Fruit fly (Drosophila melanogaster) whole organism, embryonic: Measurements from ENCODE around the gene Phyhd1.
A peak's percentile ranks its signal among the peaks of the same experiment; 100 is the strongest.

ENCODE experiments used
- Atf3 ChIP-seq: fragments of 200-800 bp; sonication (Bioruptor generic); optimal IDR thresholded peaks from 3 replicates; lab custom pipeline; 2016; ENCODE audit warnings: missing biosample characterization, missing genetic modification characterization
- Bgb ChIP-seq: fragments of 200-800 bp; sonication (Bioruptor generic); IDR thresholded peaks from 2 replicates; pipeline ENCODE4 v1.3.6; 2022; ENCODE audit warnings: missing biosample characterization, missing genetic modification characterization; ENCODE audit not compliant: partially characterized antibody
- Blimp-1 ChIP-seq: fragments of 200-800 bp; sonication (Bioruptor generic); optimal IDR thresholded peaks from 3 replicates; lab custom pipeline; 2018; ENCODE audit warnings: missing biosample characterization, missing genetic modification characterization, mild to moderate bottlenecking, moderate library complexity, missing genetic modification reagents
- CG10267 ChIP-seq: fragments of 200-800 bp; sonication (Bioruptor generic); optimal IDR thresholded peaks from 2 replicates; lab custom pipeline; 2018; ENCODE audit warnings: missing biosample characterization, mild to moderate bottlenecking, missing genetic modification characterization, moderate library complexity
- CG10565 ChIP-seq: fragments of 200-800 bp; sonication (Bioruptor generic); optimal IDR thresholded peaks from 3 replicates; lab custom pipeline; 2016; ENCODE audit warnings: missing biosample characterization, mild to moderate bottlenecking, missing genetic modification characterization
- CG11504 ChIP-seq: fragments of 200-800 bp; sonication (Bioruptor generic); optimal IDR thresholded peaks from 3 replicates; lab custom pipeline; 2019; ENCODE audit warnings: missing biosample characterization, mild to moderate bottlenecking, missing genetic modification characterization, moderate library complexity
- CG11560 ChIP-seq: fragments of 200-800 bp; sonication (Bioruptor generic); IDR thresholded peaks from 3 replicates; pipeline ENCODE4 v1.3.6; 2022; ENCODE audit warnings: missing biosample characterization, missing genetic modification characterization
- CG11695 ChIP-seq: fragments of 200-800 bp; sonication (Bioruptor generic); IDR thresholded peaks from 3 replicates; pipeline ENCODE4 v1.3.6; 2022; ENCODE audit warnings: missing biosample characterization, missing genetic modification characterization
- CG11723 ChIP-seq: fragments of 200-800 bp; sonication (Bioruptor generic); optimal IDR thresholded peaks from 2 replicates; lab custom pipeline; 2017; ENCODE audit warnings: missing biosample characterization, mild to moderate bottlenecking, missing genetic modification characterization
- CG14667 ChIP-seq: fragments of 200-800 bp; sonication (Bioruptor generic); IDR thresholded peaks from 2 replicates; pipeline ENCODE4 v1.3.6; 2022; ENCODE audit warnings: missing biosample characterization, missing genetic modification characterization
- CG14965 ChIP-seq: fragments of 200-800 bp; sonication (Bioruptor generic); optimal IDR thresholded peaks from 2 replicates; lab custom pipeline; 2016; ENCODE audit warnings: missing biosample characterization, missing genetic modification characterization, borderline replicate concordance
- CG17361 ChIP-seq: fragments of 200-800 bp; sonication (Bioruptor generic); IDR thresholded peaks from 3 replicates; pipeline ENCODE4 v1.3.6; 2022; ENCODE audit warnings: missing biosample characterization, missing genetic modification characterization
- CG18476 ChIP-seq: fragments of 200-800 bp; sonication (Bioruptor generic); optimal IDR thresholded peaks from 2 replicates; lab custom pipeline; 2016; ENCODE audit warnings: missing biosample characterization, mild to moderate bottlenecking, missing genetic modification characterization
- CG30403 ChIP-seq: fragments of 200-800 bp; sonication (Bioruptor generic); optimal IDR thresholded peaks from 3 replicates; lab custom pipeline; 2016; ENCODE audit warnings: missing biosample characterization, missing genetic modification characterization
- CG31224 ChIP-seq: fragments of 200-800 bp; sonication (Bioruptor generic); IDR thresholded peaks from 2 replicates; pipeline ENCODE4 v1.3.6; 2022; ENCODE audit warnings: missing biosample characterization, missing genetic modification characterization
- CG3407 ChIP-seq: fragments of 200-800 bp; sonication (Bioruptor generic); optimal IDR thresholded peaks from 2 replicates; lab custom pipeline; 2018; ENCODE audit warnings: missing biosample characterization, mild to moderate bottlenecking, missing genetic modification characterization
- CG4617 ChIP-seq: fragments of 200-800 bp; sonication (Bioruptor generic); optimal IDR thresholded peaks from 3 replicates; lab custom pipeline; 2016; ENCODE audit warnings: missing biosample characterization, missing genetic modification characterization, borderline replicate concordance
- CG5180 ChIP-seq: fragments of 200-800 bp; sonication (Bioruptor generic); optimal IDR thresholded peaks from 3 replicates; lab custom pipeline; 2017; ENCODE audit warnings: missing biosample characterization, missing genetic modification characterization, mild to moderate bottlenecking, moderate library complexity, missing genetic modification reagents
- CG9609 ChIP-seq: fragments of 200-800 bp; sonication (Bioruptor generic); optimal IDR thresholded peaks from 3 replicates; lab custom pipeline; 2016; ENCODE audit warnings: missing biosample characterization, missing genetic modification characterization
- CG9932 ChIP-seq: fragments of 200-800 bp; sonication (Bioruptor generic); IDR thresholded peaks from 2 replicates; pipeline ENCODE4 v1.3.6; 2022; ENCODE audit warnings: missing biosample characterization, missing genetic modification characterization
- Dbx ChIP-seq: fragments of 200-800 bp; sonication (Bioruptor generic); IDR thresholded peaks from 3 replicates; pipeline ENCODE4 v1.3.6; 2022; ENCODE audit warnings: missing biosample characterization, missing genetic modification characterization
- Ets65A ChIP-seq: fragments of 200-800 bp; sonication (Bioruptor generic); peaks from one replicate; lab custom pipeline; 2016; ENCODE audit warnings: missing biosample characterization, missing genetic modification characterization
- Fer1 ChIP-seq: fragments of 200-800 bp; sonication (Bioruptor generic); optimal IDR thresholded peaks from 2 replicates; lab custom pipeline; 2017; ENCODE audit warnings: missing biosample characterization, mild to moderate bottlenecking, missing genetic modification characterization
- Gsc ChIP-seq: fragments of 200-800 bp; sonication (Bioruptor generic); IDR thresholded peaks from 2 replicates; pipeline ENCODE4 v1.3.6; 2022; ENCODE audit warnings: missing biosample characterization, missing genetic modification characterization
- HLHmδ ChIP-seq: fragments of 200-800 bp; sonication (Bioruptor generic); optimal IDR thresholded peaks from 2 replicates; lab custom pipeline; 2018; ENCODE audit warnings: missing biosample characterization, mild to moderate bottlenecking, missing genetic modification characterization, moderate library complexity
- Mrtf ChIP-seq: fragments of 200-800 bp; sonication (Bioruptor generic); IDR thresholded peaks from 3 replicates; pipeline ENCODE4 v1.3.6; 2022; ENCODE audit warnings: missing biosample characterization, missing genetic modification characterization
- Nf-YC ChIP-seq: fragments of 200-800 bp; optimal IDR thresholded peaks from 3 replicates; lab custom pipeline; 2019; ENCODE audit warnings: missing biosample characterization, mild to moderate bottlenecking, missing genetic modification characterization, moderate library complexity
- NfI ChIP-seq: fragments of 200-800 bp; sonication (Bioruptor generic); optimal IDR thresholded peaks from 3 replicates; lab custom pipeline; 2018; ENCODE audit warnings: missing biosample characterization, mild to moderate bottlenecking, missing genetic modification characterization, moderate library complexity
- Ptx1 ChIP-seq: fragments of 200-800 bp; sonication (Bioruptor generic); IDR thresholded peaks from 2 replicates; pipeline ENCODE4 v1.3.6; 2022; ENCODE audit warnings: missing biosample characterization, missing genetic modification characterization
- Xrp1 ChIP-seq: fragments of 200-800 bp; sonication (Bioruptor generic); IDR thresholded peaks from 2 replicates; pipeline ENCODE4 v1.3.6; 2022; ENCODE audit warnings: missing biosample characterization, missing genetic modification characterization
- bowl ChIP-seq: fragments of 200-800 bp; sonication (Bioruptor generic); IDR thresholded peaks from 2 replicates; pipeline ENCODE4 v1.3.6; 2022; ENCODE audit warnings: missing biosample characterization, missing genetic modification characterization
- btn ChIP-seq: fragments of 200-800 bp; sonication (Bioruptor generic); optimal IDR thresholded peaks from 2 replicates; lab custom pipeline; 2016; ENCODE audit warnings: missing biosample characterization, missing genetic modification characterization
- crp ChIP-seq, 2 experiments: fragments of 200-800 bp; sonication (Bioruptor generic); optimal IDR thresholded peaks; 2 replicates in 1 of 2; 3 replicates in 1 of 2; lab custom pipeline; 2017; ENCODE audit warnings: missing biosample characterization in 2 of 2, missing genetic modification characterization in 2 of 2, mild to moderate bottlenecking in 1 of 2, moderate library complexity in 1 of 2
- dmrt11E ChIP-seq: fragments of 200-800 bp; sonication (Bioruptor generic); optimal IDR thresholded peaks from 3 replicates; lab custom pipeline; 2018; ENCODE audit warnings: missing biosample characterization, mild to moderate bottlenecking, missing genetic modification characterization, moderate library complexity
- en ChIP-seq: fragments of 200-800 bp; sonication (Bioruptor generic); optimal IDR thresholded peaks from 2 replicates; lab custom pipeline; 2016; ENCODE audit warnings: missing biosample characterization, missing genetic modification characterization
- esg ChIP-seq: fragments of 200-800 bp; sonication (Bioruptor generic); conservative IDR thresholded peaks from 2 replicates; pipeline ENCODE4 v1.3.6; 2022; ENCODE audit warnings: missing biosample characterization, missing genetic modification characterization
- ftz-f1 ChIP-seq: fragments of 200-800 bp; sonication (Bioruptor generic); optimal IDR thresholded peaks from 2 replicates; lab custom pipeline; 2016; ENCODE audit warnings: missing biosample characterization, missing genetic modification characterization
- ham ChIP-seq: fragments of 200-800 bp; sonication (Bioruptor generic); IDR thresholded peaks from 2 replicates; pipeline ENCODE4 v1.3.6; 2022; ENCODE audit warnings: missing biosample characterization, missing genetic modification characterization
- hb ChIP-seq: fragments of 200-800 bp; sonication (Bioruptor generic); IDR thresholded peaks from 3 replicates; pipeline ENCODE4 v1.3.6; 2022; ENCODE audit warnings: missing biosample characterization, missing genetic modification characterization; ENCODE audit not compliant: partially characterized antibody
- inv ChIP-seq: fragments of 200-800 bp; sonication (Bioruptor generic); IDR thresholded peaks from 2 replicates; pipeline ENCODE4 v1.3.6; 2022; ENCODE audit warnings: missing biosample characterization, missing genetic modification characterization; ENCODE audit not compliant: partially characterized antibody
- jigr1 ChIP-seq: fragments of 200-800 bp; sonication (Bioruptor generic); IDR thresholded peaks from 3 replicates; pipeline ENCODE4 v1.3.6; 2022; ENCODE audit warnings: missing biosample characterization, missing genetic modification characterization
- mld ChIP-seq: fragments of 200-800 bp; sonication (Bioruptor generic); IDR thresholded peaks from 3 replicates; pipeline ENCODE4 v1.3.6; 2022; ENCODE audit warnings: missing biosample characterization, missing genetic modification characterization; ENCODE audit not compliant: partially characterized antibody
- nom ChIP-seq: fragments of 200-800 bp; sonication (Bioruptor generic); optimal IDR thresholded peaks from 2 replicates; lab custom pipeline; 2017; ENCODE audit warnings: missing biosample characterization, missing genetic modification characterization, mild to moderate bottlenecking, moderate library complexity, missing genetic modification reagents
- peb ChIP-seq: fragments of 200-800 bp; sonication (Bioruptor generic); IDR thresholded peaks from 2 replicates; pipeline ENCODE4 v1.3.6; 2022; ENCODE audit warnings: missing biosample characterization, missing genetic modification characterization
- phol ChIP-seq: fragments of 200-800 bp; sonication (Bioruptor generic); optimal IDR thresholded peaks from 3 replicates; lab custom pipeline; 2018; ENCODE audit warnings: missing biosample characterization, mild to moderate bottlenecking, missing genetic modification characterization, moderate library complexity
- pum ChIP-seq: fragments of 200-800 bp; sonication (Bioruptor generic); optimal IDR thresholded peaks from 2 replicates; lab custom pipeline; 2016; ENCODE audit warnings: missing biosample characterization, missing genetic modification characterization
- stwl ChIP-seq: fragments of 200-800 bp; sonication (Bioruptor generic); optimal IDR thresholded peaks from 3 replicates; lab custom pipeline; 2018; ENCODE audit warnings: missing biosample characterization, mild to moderate bottlenecking, missing genetic modification characterization, moderate library complexity
- tll ChIP-seq, 2 experiments: fragments of 200-800 bp in 1 of 2; fragments of >200 bp in 1 of 2; sonication (Bioruptor generic) in 1 of 2; optimal IDR thresholded peaks; 2 replicates each; lab custom pipeline; 2017 to 2019; ENCODE audit warnings: missing biosample characterization in 2 of 2, missing genetic modification characterization in 2 of 2, mild to moderate bottlenecking in 1 of 2, moderate library complexity in 1 of 2
- ttk ChIP-seq: fragments of 200-800 bp; sonication (Bioruptor generic); IDR thresholded peaks from 2 replicates; pipeline ENCODE4 v2.1.2; 2022; ENCODE audit warnings: missing biosample characterization, missing genetic modification characterization
- twi ChIP-seq: fragments of 200-800 bp; optimal IDR thresholded peaks from 2 replicates; lab custom pipeline; 2019; ENCODE audit warnings: missing biosample characterization, mild to moderate bottlenecking, missing genetic modification characterization, moderate library complexity
- zen ChIP-seq: fragments of 200-800 bp; sonication (Bioruptor generic); optimal IDR thresholded peaks from 3 replicates; lab custom pipeline; 2018; ENCODE audit warnings: missing biosample characterization, mild to moderate bottlenecking, missing genetic modification characterization, moderate library complexity

Gene Phyhd1

DNA sequence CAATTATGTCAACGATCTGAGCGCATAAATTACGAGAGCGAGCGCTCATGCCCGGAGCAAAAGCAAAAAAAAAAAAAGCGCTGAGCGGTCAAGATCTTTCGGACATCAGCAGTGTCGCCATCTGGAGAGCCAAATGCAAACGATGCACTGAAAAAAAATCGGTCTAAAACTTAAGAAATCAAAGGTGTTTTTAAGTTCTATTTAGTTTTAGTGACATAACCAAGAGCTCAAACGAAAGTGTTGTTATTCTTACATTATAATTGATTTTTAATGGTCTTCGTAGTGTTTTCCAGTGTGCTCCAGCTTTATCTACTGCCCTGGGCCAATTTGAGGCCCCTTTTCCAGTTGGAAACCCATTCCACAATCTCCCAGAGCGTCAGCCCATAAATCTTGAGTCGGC, 50.8 kb downstream of the Phyhd1 start (continued):
- no peak for TF ChIP-seq CG4617 (GFP tag; lab: Kevin White, UChicago)
- TF ChIP-seq inv (GFP tag; lab: Robert Waterston, UW), result no peak
- TF ChIP-seq Ptx1 (GFP tag; lab: Robert Waterston, UW), result no peak
- TF ChIP-seq Gsc (GFP tag; lab: Robert Waterston, UW), result 0 out of 2 replicates have a peak, but pooled peaks have one; percentile 19
- TF ChIP-seq CG11695 (GFP tag; lab: Robert Waterston, UW), result no peak
- no peak for TF ChIP-seq NfI (GFP tag; lab: Kevin White, UChicago)
- no peak for TF ChIP-seq Nf-YC (tag; lab: Kevin White, UChicago)
- no peak for TF ChIP-seq ham (GFP tag; lab: Robert Waterston, UW)
- no peak for TF ChIP-seq en (GFP tag; lab: Kevin White, UChicago)
- TF ChIP-seq CG17361 (GFP tag; lab: Robert Waterston, UW), result no peak
- TF ChIP-seq ttk (GFP tag; lab: Robert Waterston, UW), result no peak
- no peak for TF ChIP-seq CG9932 (GFP tag; lab: Robert Waterston, UW)
- no peak for TF ChIP-seq nom (GFP tag; lab: Kevin White, UChicago)
- TF ChIP-seq CG11504 (tag; lab: Kevin White, UChicago), result peak; percentile 25
- TF ChIP-seq CG11723, result no peak
- no peak for TF ChIP-seq CG5180
- TF ChIP-seq ftz-f1 (GFP tag; lab: Kevin White, UChicago), result no peak
- no peak for TF ChIP-seq Atf3 (GFP tag; lab: Kevin White, UChicago)
- no peak for TF ChIP-seq tll (GFP tag; optimal IDR thresholded peaks at IDR 0.05; lab: Kevin White, UChicago)
- TF ChIP-seq zen (tag; lab: Kevin White, UChicago), result no peak
- TF ChIP-seq CG30403 (GFP tag; lab: Kevin White, UChicago), result peak; percentile 14
- peak; percentile 11 for TF ChIP-seq CG3407
- no peak for TF ChIP-seq Dbx (GFP tag; lab: Robert Waterston, UW)
- no peak for TF ChIP-seq twi (tag; lab: Kevin White, UChicago)
- TF ChIP-seq jigr1, result no peak
- no peak for TF ChIP-seq CG14965 (GFP tag; lab: Kevin White, UChicago)
- no peak for TF ChIP-seq hb (GFP tag; lab: Robert Waterston, UW)
- TF ChIP-seq dmrt11E, result peak; percentile 2
- peak; percentile 38; the same call in 1 of the 2 replicates for TF ChIP-seq Xrp1 (GFP tag; lab: Robert Waterston, UW)
- peak; percentile 0 for TF ChIP-seq btn (GFP tag; lab: Kevin White, UChicago)
- TF ChIP-seq Ets65A (GFP tag; lab: Kevin White, UChicago), result peak; percentile 75
- TF ChIP-seq CG10267 (tag; lab: Kevin White, UChicago), result no peak
- TF ChIP-seq Blimp-1 (GFP tag; lab: Kevin White, UChicago), result peak; percentile 44
- no peak for TF ChIP-seq esg (GFP tag; lab: Robert Waterston, UW)
- no peak for TF ChIP-seq CG10565 (GFP tag; lab: Kevin White, UChicago)
- TF ChIP-seq CG31224, result no peak
- TF ChIP-seq crp (GFP tag; optimal IDR thresholded peaks at IDR 0.05; lab: Kevin White, UChicago), result no peak
- TF ChIP-seq CG14667 (GFP tag; lab: Robert Waterston, UW), result no peak
- no peak for TF ChIP-seq CG18476 (GFP tag; lab: Kevin White, UChicago)
- no peak for TF ChIP-seq pum
- TF ChIP-seq CG11560, result 0 out of 3 replicates have a peak, but pooled peaks have one; percentile 13
- TF ChIP-seq Mrtf (GFP tag; lab: Robert Waterston, UW), result no peak
- TF ChIP-seq peb (GFP tag; lab: Robert Waterston, UW), result no peak
- TF ChIP-seq Bgb, result no peak
- no peak for TF ChIP-seq stwl (tag; lab: Kevin White, UChicago)
- TF ChIP-seq Fer1 (GFP tag; lab: Kevin White, UChicago), result no peak
- peak; percentile 13 for TF ChIP-seq phol (tag; lab: Kevin White, UChicago)
- no peak for TF ChIP-seq mld (GFP tag; lab: Robert Waterston, UW)
- TF ChIP-seq bowl (GFP tag; lab: Robert Waterston, UW), result no peak
- TF ChIP-seq CG9609 (GFP tag; lab: Kevin White, UChicago), result no peak
- TF ChIP-seq HLHmδ, result no peak
